Fruit fly (Drosophila melanogaster) whole organism, embryonic: Measurements from ENCODE around the gene Atg5.

ENCODE experiments used
- Adf1 ChIP-seq: fragments of 200-800 bp; sonication (Bioruptor generic); IDR thresholded peaks from 2 replicates; pipeline ENCODE4 v1.3.6; 2022; ENCODE audit warnings: missing biosample characterization, missing genetic modification characterization
- BtbVII ChIP-seq: fragments of 200-800 bp; sonication (Bioruptor generic); optimal IDR thresholded peaks from 3 replicates; lab custom pipeline; 2017; ENCODE audit warnings: missing biosample characterization, mild to moderate bottlenecking, missing genetic modification characterization
- CG10267 ChIP-seq: fragments of 200-800 bp; sonication (Bioruptor generic); optimal IDR thresholded peaks from 2 replicates; lab custom pipeline; 2018; ENCODE audit warnings: missing biosample characterization, mild to moderate bottlenecking, missing genetic modification characterization, moderate library complexity
- CG13296 ChIP-seq: fragments of 200-800 bp; sonication (Bioruptor generic); optimal IDR thresholded peaks from 3 replicates; lab custom pipeline; 2018; ENCODE audit warnings: missing biosample characterization, mild to moderate bottlenecking, missing genetic modification characterization
- CG14860 ChIP-seq: fragments of 200-800 bp; sonication (Bioruptor generic); IDR thresholded peaks from 3 replicates; pipeline ENCODE4 v1.3.6; 2022; ENCODE audit warnings: missing biosample characterization, missing genetic modification characterization; ENCODE audit not compliant: partially characterized antibody
- CG1529 ChIP-seq: fragments of 200-800 bp; sonication (Bioruptor generic); optimal IDR thresholded peaks from 3 replicates; lab custom pipeline; 2018; ENCODE audit warnings: missing biosample characterization, missing genetic modification characterization
- CG16815 ChIP-seq: fragments of 200-800 bp; sonication (Bioruptor generic); optimal IDR thresholded peaks from 3 replicates; lab custom pipeline; 2017; ENCODE audit warnings: missing biosample characterization, mild to moderate bottlenecking, missing genetic modification characterization
- CG17829 ChIP-seq: fragments of 200-800 bp; optimal IDR thresholded peaks from 2 replicates; lab custom pipeline; 2019; ENCODE audit warnings: missing biosample characterization, mild to moderate bottlenecking, missing genetic modification characterization, moderate library complexity
- CG17912 ChIP-seq: fragments of 200-800 bp; sonication (Bioruptor generic); optimal IDR thresholded peaks from 2 replicates; lab custom pipeline; 2018; ENCODE audit warnings: missing biosample characterization, mild to moderate bottlenecking, missing genetic modification characterization
- CG2129 ChIP-seq: fragments of 200-800 bp; sonication (Bioruptor generic); IDR thresholded peaks from 2 replicates; pipeline ENCODE4 v1.3.6; 2022; ENCODE audit warnings: missing biosample characterization, missing genetic modification characterization; ENCODE audit not compliant: partially characterized antibody
- CG2202 ChIP-seq: fragments of 200-800 bp; sonication (Bioruptor generic); optimal IDR thresholded peaks from 2 replicates; lab custom pipeline; 2018; ENCODE audit warnings: missing biosample characterization, mild to moderate bottlenecking, missing genetic modification characterization
- CG4282 ChIP-seq: fragments of 200-800 bp; sonication (Bioruptor generic); optimal IDR thresholded peaks from 2 replicates; lab custom pipeline; 2016; ENCODE audit warnings: missing biosample characterization, missing genetic modification characterization
- Dbx ChIP-seq: fragments of 200-800 bp; sonication (Bioruptor generic); IDR thresholded peaks from 3 replicates; pipeline ENCODE4 v1.3.6; 2022; ENCODE audit warnings: missing biosample characterization, missing genetic modification characterization
- Dip2 ChIP-seq: fragments of 200-800 bp; sonication (Bioruptor generic); IDR thresholded peaks from 2 replicates; pipeline ENCODE4 v1.3.6; 2022; ENCODE audit warnings: missing biosample characterization, missing genetic modification characterization
- E2f2 ChIP-seq: fragments of 200-800 bp; sonication (Bioruptor generic); IDR thresholded peaks from 2 replicates; pipeline ENCODE4 v1.3.6; 2022; ENCODE audit warnings: missing biosample characterization, missing genetic modification characterization
- Gsc ChIP-seq: fragments of 200-800 bp; sonication (Bioruptor generic); IDR thresholded peaks from 2 replicates; pipeline ENCODE4 v1.3.6; 2022; ENCODE audit warnings: missing biosample characterization, missing genetic modification characterization
- Lim3 ChIP-seq: fragments of 200-800 bp; sonication (Bioruptor generic); IDR thresholded peaks from 2 replicates; pipeline ENCODE4 v1.3.6; 2022; ENCODE audit warnings: missing biosample characterization, missing genetic modification characterization
- Med ChIP-seq: fragments of 200-800 bp; sonication (Bioruptor generic); peaks from one replicate; lab custom pipeline; 2016; ENCODE audit warnings: missing biosample characterization, missing genetic modification characterization, mild to moderate bottlenecking, inconsistent platforms, moderate library complexity
- Spps ChIP-seq: fragments of 200-800 bp; sonication (Bioruptor generic); optimal IDR thresholded peaks from 2 replicates; lab custom pipeline; 2018; ENCODE audit warnings: missing biosample characterization, mild to moderate bottlenecking, missing genetic modification characterization
- Trl ChIP-seq, 3 experiments: fragments of >200 bp in 2 of 3; fragments of 200-800 bp in 1 of 3; sonication (Bioruptor generic) in 1 of 3; optimal IDR thresholded peaks; 2 replicates in 1 of 3; 3 replicates in 2 of 3; lab custom pipeline; 2016 to 2017; ENCODE audit warnings: missing biosample characterization in 1 of 3, missing genetic modification characterization in 1 of 3
- ash1 ChIP-seq: fragments of 200-800 bp; sonication (Bioruptor generic); optimal IDR thresholded peaks from 2 replicates; lab custom pipeline; 2018; ENCODE audit warnings: missing biosample characterization, mild to moderate bottlenecking, missing genetic modification characterization
- cad ChIP-seq: fragments of >200 bp; optimal IDR thresholded peaks from 2 replicates; lab custom pipeline; 2017; ENCODE audit warnings: missing biosample characterization, missing genetic modification characterization
- ci ChIP-seq: fragments of 200-800 bp; sonication (Bioruptor generic); IDR thresholded peaks from 3 replicates; pipeline ENCODE4 v1.3.6; 2022; ENCODE audit warnings: missing biosample characterization, missing genetic modification characterization
- corto ChIP-seq: fragments of 200-800 bp; sonication (Bioruptor generic); optimal IDR thresholded peaks from 2 replicates; lab custom pipeline; 2016; ENCODE audit warnings: missing biosample characterization, mild to moderate bottlenecking, missing genetic modification characterization, moderate library complexity
- crol ChIP-seq: fragments of 200-800 bp; sonication (Bioruptor generic); IDR thresholded peaks from 2 replicates; pipeline ENCODE4 v1.3.6; 2022; ENCODE audit warnings: missing biosample characterization, missing genetic modification characterization
- dpn ChIP-seq, 2 experiments: fragments of 200-800 bp; sonication (Bioruptor generic); optimal IDR thresholded peaks; 3 replicates each; lab custom pipeline; 2016; ENCODE audit warnings: missing biosample characterization in 2 of 2, missing genetic modification characterization in 2 of 2
- fd3F ChIP-seq: fragments of 200-800 bp; sonication (Bioruptor generic); optimal IDR thresholded peaks from 2 replicates; lab custom pipeline; 2018; ENCODE audit warnings: missing biosample characterization, mild to moderate bottlenecking, missing genetic modification characterization, moderate library complexity
- gcm ChIP-seq: fragments of 200-800 bp; sonication (Bioruptor generic); optimal IDR thresholded peaks from 2 replicates; lab custom pipeline; 2019; ENCODE audit warnings: missing biosample characterization, mild to moderate bottlenecking, missing genetic modification characterization, moderate library complexity
- grau ChIP-seq: fragments of 200-800 bp; optimal IDR thresholded peaks from 3 replicates; lab custom pipeline; 2019; ENCODE audit warnings: missing biosample characterization, mild to moderate bottlenecking, missing genetic modification characterization, moderate library complexity
- h ChIP-seq: fragments of >200 bp; optimal IDR thresholded peaks from 2 replicates; lab custom pipeline; 2017
- hbn ChIP-seq: fragments of 200-800 bp; sonication (Bioruptor generic); IDR thresholded peaks from 2 replicates; pipeline ENCODE4 v1.3.6; 2022; ENCODE audit warnings: missing biosample characterization, missing genetic modification characterization; ENCODE audit not compliant: partially characterized antibody
- kah ChIP-seq: fragments of 200-800 bp; sonication (Bioruptor generic); optimal IDR thresholded peaks from 2 replicates; lab custom pipeline; 2018; ENCODE audit warnings: missing biosample characterization, mild to moderate bottlenecking, missing genetic modification characterization
- luna ChIP-seq: fragments of 200-800 bp; sonication (Bioruptor generic); optimal IDR thresholded peaks from 2 replicates; lab custom pipeline; 2016; ENCODE audit warnings: missing biosample characterization, missing genetic modification characterization
- mirr ChIP-seq: fragments of 200-800 bp; sonication (Bioruptor generic); optimal IDR thresholded peaks from 3 replicates; lab custom pipeline; 2018; ENCODE audit warnings: missing biosample characterization, mild to moderate bottlenecking, missing genetic modification characterization
- nerfin-1 ChIP-seq: fragments of 200-800 bp; sonication (Bioruptor generic); optimal IDR thresholded peaks from 3 replicates; lab custom pipeline; 2019; ENCODE audit warnings: missing biosample characterization, mild to moderate bottlenecking, missing genetic modification characterization, moderate library complexity
- nerfin-2 ChIP-seq: fragments of 200-800 bp; sonication (Bioruptor generic); IDR thresholded peaks from 2 replicates; pipeline ENCODE4 v1.3.6; 2022; ENCODE audit warnings: missing biosample characterization, missing genetic modification characterization; ENCODE audit not compliant: partially characterized antibody
- pan ChIP-seq, 4 experiments: fragments of >200 bp in 3 of 4; fragments of 200-800 bp in 1 of 4; sonication (Bioruptor generic) in 1 of 4; optimal IDR thresholded peaks in 3 of 4; IDR thresholded peaks in 1 of 4; 2 replicates each; pipeline versions ENCODE4 v1.3.6 to Lab custom; 2017 to 2022; ENCODE audit warnings: missing biosample characterization in 2 of 4, missing genetic modification characterization in 2 of 4, mixed read lengths in 1 of 4
- peb ChIP-seq: fragments of 200-800 bp; sonication (Bioruptor generic); IDR thresholded peaks from 2 replicates; pipeline ENCODE4 v1.3.6; 2022; ENCODE audit warnings: missing biosample characterization, missing genetic modification characterization
- run ChIP-seq: fragments of 200-800 bp; sonication (Bioruptor generic); optimal IDR thresholded peaks from 3 replicates; lab custom pipeline; 2018; ENCODE audit warnings: missing biosample characterization, mild to moderate bottlenecking, missing genetic modification characterization
- scrt ChIP-seq: fragments of 200-800 bp; sonication (Bioruptor generic); optimal IDR thresholded peaks from 2 replicates; lab custom pipeline; 2018; ENCODE audit warnings: missing biosample characterization, mild to moderate bottlenecking, missing genetic modification characterization, moderate library complexity
- sens ChIP-seq: fragments of 200-800 bp; sonication (Bioruptor generic); peaks from one replicate; lab custom pipeline; 2016; ENCODE audit warnings: missing biosample characterization, missing genetic modification characterization
- sens-2 ChIP-seq: fragments of 200-800 bp; sonication (Bioruptor generic); IDR thresholded peaks from 2 replicates; pipeline ENCODE4 v1.3.6; 2022; ENCODE audit warnings: missing biosample characterization, missing genetic modification characterization
- seq ChIP-seq: fragments of 200-800 bp; sonication (Bioruptor generic); IDR thresholded peaks from 2 replicates; pipeline ENCODE4 v1.3.6; 2022; ENCODE audit warnings: missing biosample characterization, missing genetic modification characterization
- sna ChIP-seq: fragments of 200-800 bp; sonication (Bioruptor generic); IDR thresholded peaks from 2 replicates; pipeline ENCODE4 v1.3.6; 2022; ENCODE audit warnings: missing biosample characterization, missing genetic modification characterization; ENCODE audit not compliant: partially characterized antibody
- trem ChIP-seq: fragments of 200-800 bp; optimal IDR thresholded peaks from 3 replicates; lab custom pipeline; 2019; ENCODE audit warnings: missing biosample characterization, mild to moderate bottlenecking, missing genetic modification characterization, moderate library complexity
- usp ChIP-seq: fragments of >200 bp; optimal IDR thresholded peaks from 2 replicates; lab custom pipeline; 2017; ENCODE audit warnings: missing biosample characterization, missing genetic modification characterization
- vvl ChIP-seq: fragments of 200-800 bp; sonication (Bioruptor generic); IDR thresholded peaks from 2 replicates; pipeline ENCODE4 v1.3.6; 2022; ENCODE audit warnings: missing biosample characterization, missing genetic modification characterization
- zfh1 ChIP-seq: fragments of 200-800 bp; sonication (Bioruptor generic); IDR thresholded peaks from 3 replicates; pipeline ENCODE4 v1.3.6; 2022; ENCODE audit warnings: missing biosample characterization, missing genetic modification characterization

The Atg5 gene

DNA sequence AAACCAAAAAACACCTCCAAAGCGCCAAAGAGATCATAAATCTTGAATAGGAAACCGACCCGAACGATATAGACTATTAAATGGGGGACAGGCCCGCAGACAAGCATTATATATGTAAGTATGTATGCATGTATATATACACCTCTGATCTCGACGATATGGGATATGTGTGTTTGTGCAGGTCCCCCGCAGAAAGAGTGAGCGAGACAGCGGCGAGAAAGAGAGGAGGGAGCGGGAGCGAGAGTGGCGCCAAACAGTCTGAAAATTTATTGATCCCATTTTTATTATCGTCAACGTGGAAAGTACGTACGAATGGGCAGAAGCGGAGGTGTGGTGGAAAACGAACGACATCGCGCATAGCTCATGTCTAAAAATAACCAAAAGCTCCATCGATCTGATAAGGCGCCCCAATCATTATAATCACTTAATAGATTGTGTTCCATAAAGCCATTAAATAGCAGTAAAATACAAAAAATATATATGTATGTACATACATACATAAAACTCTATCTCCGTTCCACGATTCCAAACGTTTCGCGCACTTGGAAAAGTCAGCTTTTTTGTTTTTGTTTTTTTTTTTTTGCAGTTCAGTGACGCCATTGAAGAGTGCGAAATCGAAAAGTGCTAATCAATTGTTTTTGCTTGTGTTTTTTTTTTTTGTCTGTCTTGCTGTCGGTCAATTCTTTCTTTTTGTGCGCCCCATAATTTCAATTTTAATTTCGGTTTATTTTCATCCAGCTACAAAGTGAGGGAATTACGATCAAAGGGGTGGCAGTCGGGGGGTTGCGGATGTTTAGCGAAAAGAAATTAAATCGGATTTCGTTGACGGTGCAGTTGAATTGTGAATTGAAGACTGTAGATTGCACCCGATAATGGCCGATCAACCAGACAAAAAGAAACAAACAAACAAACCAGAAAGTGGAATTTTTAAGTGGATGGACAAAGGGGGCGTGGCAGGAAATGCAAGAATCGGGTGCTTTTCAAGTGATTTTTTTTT, 6.1 kb downstream of the Atg5 start (continued):
- TF ChIP-seq CG4282 (no peak), kah (GFP tag; lab: Kevin White, UChicago) (no peak), seq (GFP tag; lab: Robert Waterston, UW) (no peak), CG16815 (GFP tag; lab: Kevin White, UChicago) (no peak), fd3F (GFP tag; lab: Kevin White, UChicago) (no peak), peb (GFP tag; lab: Robert Waterston, UW) (no peak), CG17912 (GFP tag; lab: Kevin White, UChicago) (no peak), Dbx (GFP tag; lab: Robert Waterston, UW) (no peak), CG2202 (tag; lab: Kevin White, UChicago) (no peak), CG1529 (no peak), zfh1 (GFP tag; lab: Robert Waterston, UW) (no peak), Gsc (no peak), Dip2 (no peak), BtbVII (GFP tag; lab: Kevin White, UChicago) (peak; percentile 11), grau (no peak), Adf1 (GFP tag; lab: Robert Waterston, UW) (0 out of 2 replicates have a peak, but pooled peaks have one; percentile 17), CG14860 (GFP tag; lab: Robert Waterston, UW) (no peak), cad (GFP tag; lab: Kevin White, UChicago) (no peak), mirr (GFP tag; lab: Kevin White, UChicago) (no peak), ash1 (GFP tag; lab: Kevin White, UChicago) (no peak), pan (optimal IDR thresholded peaks at IDR 0.05; lab: Kevin White, UChicago) (no peak), pan (GFP tag; optimal IDR thresholded peaks at IDR 0.05 in 1 of 2, IDR thresholded peaks at IDR 0.05 in 1 of 2) (no peak), CG2129 (GFP tag; lab: Robert Waterston, UW) (no peak), luna (GFP tag; lab: Kevin White, UChicago) (no peak), E2f2 (GFP tag; lab: Robert Waterston, UW) (no peak), usp (GFP tag; lab: Kevin White, UChicago) (no peak), Lim3 (GFP tag; lab: Robert Waterston, UW) (no peak), scrt (GFP tag; lab: Kevin White, UChicago) (no peak), hbn (GFP tag; lab: Robert Waterston, UW) (no peak), sens (GFP tag; lab: Kevin White, UChicago) (peak; percentile 70), gcm (GFP tag; lab: Kevin White, UChicago) (peak; percentile 38), Spps (tag; lab: Kevin White, UChicago) (no peak), dpn (GFP tag; optimal IDR thresholded peaks at IDR 0.05; lab: Kevin White, UChicago) (no peak), CG17829 (tag; lab: Kevin White, UChicago) (no peak), nerfin-2 (GFP tag; lab: Robert Waterston, UW) (no peak), crol (GFP tag; lab: Robert Waterston, UW) (peak; percentile 84), vvl (GFP tag; lab: Robert Waterston, UW) (peak; percentile 28; the same call in 1 of the 2 replicates), Trl (optimal IDR thresholded peaks at IDR 0.05; lab: Kevin White, UChicago) (peak in 1 of 2 experiments; percentile 4), Trl (GFP tag; optimal IDR thresholded peaks at IDR 0.05; lab: Kevin White, UChicago) (no peak), trem (tag; lab: Kevin White, UChicago) (no peak), sens-2 (GFP tag; lab: Robert Waterston, UW) (no peak; the same call in 1 of the 2 replicates), Med (GFP tag; lab: Kevin White, UChicago) (peak; percentile 95), ci (GFP tag; lab: Robert Waterston, UW) (no peak; the same call in 2 of the 3 replicates), h (lab: Kevin White, UChicago) (no peak), CG13296 (GFP tag; lab: Kevin White, UChicago) (no peak), run (tag; lab: Kevin White, UChicago) (peak; percentile 2), corto (GFP tag; lab: Kevin White, UChicago) (peak; percentile 22), sna (GFP tag; lab: Robert Waterston, UW) (no peak), CG10267 (no peak), nerfin-1 (tag; lab: Kevin White, UChicago) (no peak)
